Worm (Caenorhabditis elegans) whole organism, midembryonic: ENCODE data around the gene Y55B1BR.6.

Source experiments
- T22C8.4 ChIP-seq: fragments of 200-800 bp; sonication (Bioruptor generic); IDR thresholded peaks from 2 replicates; pipeline ENCODE4 v1.3.6; 2022; ENCODE audit warnings: missing genetic modification characterization, missing compliant biosample characterization
- cog-1 ChIP-seq: sonication (generic microtip); optimal IDR thresholded peaks from 2 replicates; lab custom pipeline; 2016; ENCODE audit warnings: missing genetic modification characterization, missing compliant biosample characterization
- flt-1 ChIP-seq: fragments of 200-800 bp; sonication (Bioruptor generic); IDR thresholded peaks from 2 replicates; pipeline ENCODE4 v1.3.6; 2022; ENCODE audit warnings: missing genetic modification characterization, missing compliant biosample characterization
- klf-2 ChIP-seq: fragments of 200-800 bp; sonication (Bioruptor generic); conservative IDR thresholded peaks from 2 replicates; pipeline ENCODE4 v1.3.6; 2022; ENCODE audit warnings: missing genetic modification reagents, missing genetic modification characterization, missing compliant biosample characterization
- med-1 ChIP-seq: sonication (generic microtip); optimal IDR thresholded peaks from 2 replicates; lab custom pipeline; 2017; ENCODE audit warnings: missing genetic modification characterization, mild to moderate bottlenecking, missing compliant biosample characterization, antibody characterized with exemption, missing genetic modification reagents; ENCODE audit not compliant: insufficient read depth
- tab-1 ChIP-seq: fragments of 200-800 bp; sonication (Bioruptor generic); IDR thresholded peaks from 2 replicates; pipeline ENCODE4 v1.3.6; 2022; ENCODE audit warnings: missing genetic modification characterization, missing compliant biosample characterization
- ztf-23 ChIP-seq: fragments of 200-800 bp; sonication (Bioruptor generic); IDR thresholded peaks from 2 replicates; pipeline ENCODE4 v1.3.6; 2022; ENCODE audit warnings: missing genetic modification reagents, missing genetic modification characterization, missing compliant biosample characterization
- ztf-29 ChIP-seq: fragments of 200-800 bp; sonication (Bioruptor generic); IDR thresholded peaks from 2 replicates; pipeline ENCODE4 v1.3.6; 2022; ENCODE audit warnings: missing genetic modification reagents, missing genetic modification characterization, missing compliant biosample characterization

DNA sequence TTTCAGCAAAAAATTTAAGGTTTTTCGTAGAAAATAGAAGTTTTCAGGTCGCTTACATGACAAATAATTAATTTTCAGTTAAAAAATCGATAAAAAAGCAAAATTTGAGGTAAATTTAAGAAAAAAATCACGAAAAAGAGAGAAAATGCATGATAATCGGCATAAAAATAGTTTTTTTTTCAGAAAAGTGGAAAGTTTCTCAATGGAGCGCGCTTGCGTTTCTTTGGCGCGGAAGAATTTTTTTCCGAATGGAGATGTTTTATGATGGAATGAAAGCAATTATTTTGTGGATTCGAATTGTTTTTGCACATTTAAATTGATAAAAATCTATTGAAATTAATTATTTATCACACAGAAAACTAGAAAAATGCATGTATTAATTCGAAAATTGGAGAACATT lies 39.7 kb downstream of the Y55B1BR.6 start:
- TF ChIP-seq cog-1 (tag; lab: Kevin White, UChicago), result no peak
- no peak for TF ChIP-seq med-1 (GFP tag; lab: Kevin White, UChicago)
- no peak for TF ChIP-seq flt-1 (GFP tag; lab: Robert Waterston, UW)
- TF ChIP-seq T22C8.4 (GFP tag; lab: Robert Waterston, UW), result no peak
- no peak for TF ChIP-seq tab-1 (GFP tag; lab: Robert Waterston, UW)
- no peak for TF ChIP-seq ztf-29 (GFP tag; lab: Robert Waterston, UW)
- no peak for TF ChIP-seq ztf-23 (GFP tag; lab: Robert Waterston, UW)
- TF ChIP-seq klf-2 (GFP tag; lab: Robert Waterston, UW), result no peak
